Fruit fly (Drosophila melanogaster): Measurements from ENCODE around the gene CG8507.

Gene CG8507

dm6 chr3R:9791177-9791806 is at the start of gene CG8507, which contains the start of gene CG12945:
Gene CG8507 (plus strand): TSS chr3R:9791483.
Gene CG12945 (minus strand): TSS chr3R:9791221.
- peak; percentile 84 for TF ChIP-seq CG17801 (GFP tag; optimal IDR thresholded peaks at IDR 0.05; ENCODE audit: partially characterized antibody)

dm6 chr3R:9743217-9743616 is 48.1 kb upstream of the CG8507 start, which contains the start of gene CG31415:
Gene CG31415 (plus strand): TSS chr3R:9743517.
- no peak for TF ChIP-seq CG17801 (GFP tag; optimal IDR thresholded peaks at IDR 0.05; ENCODE audit: partially characterized antibody)

dm6 chr3R:9743995-9744394 is 47.3 kb upstream of the CG8507 start:
- no peak for TF ChIP-seq CG17801 (GFP tag; optimal IDR thresholded peaks at IDR 0.05; ENCODE audit: partially characterized antibody)

- TF ChIP-seq CG17801 (GFP tag; optimal IDR thresholded peaks at IDR 0.05; ENCODE audit: partially characterized antibody): no peak
These were observed 45.8 kb upstream of the CG8507 start for dm6 chr3R:9745442-9745841.

dm6 chr3R:9746267-9746666 is 45.0 kb upstream of the CG8507 start, which contains the start of gene CG34409:
Gene CG34409 (minus strand): TSS chr3R:9746367.
- TF ChIP-seq CG17801 (GFP tag; optimal IDR thresholded peaks at IDR 0.05; ENCODE audit: partially characterized antibody): no peak

- TF ChIP-seq CG17801 (GFP tag; optimal IDR thresholded peaks at IDR 0.05; ENCODE audit: partially characterized antibody): peak; percentile 80
These were observed 43.9 kb upstream of the CG8507 start, which contains the start of gene CG12948 for dm6 chr3R:9747272-9747874. Gene CG12948 (minus strand): TSS chr3R:9747744.

dm6 chr3R:9747875-9747899 is 43.6 kb upstream of the CG8507 start, which contains the start of gene PpD3:
Gene PpD3 (plus strand): TSS chr3R:9747875.
- TF ChIP-seq CG17801 (GFP tag; optimal IDR thresholded peaks at IDR 0.05; ENCODE audit: partially characterized antibody): no peak

- no peak for TF ChIP-seq CG17801 (GFP tag; optimal IDR thresholded peaks at IDR 0.05; ENCODE audit: partially characterized antibody)
These were observed 43.2 kb upstream of the CG8507 start for dm6 chr3R:9747900-9748663.

- no peak for TF ChIP-seq CG17801 (GFP tag; optimal IDR thresholded peaks at IDR 0.05; ENCODE audit: partially characterized antibody)
These were observed 36.8 kb upstream of the CG8507 start, which contains the start of gene Tti1 for dm6 chr3R:9754487-9754886. Gene Tti1 (minus strand): TSS chr3R:9754686.

- no peak for TF ChIP-seq CG17801 (GFP tag; optimal IDR thresholded peaks at IDR 0.05; ENCODE audit: partially characterized antibody)
These were observed 35.1 kb upstream of the CG8507 start, which contains the start of the genes Alg12 and Rpt3R for dm6 chr3R:9756187-9756586. Gene Alg12 (plus strand): TSS chr3R:9756491. Gene Rpt3R (minus strand): TSS chr3R:9756510.

dm6 chr3R:9759360-9760191 is 31.7 kb upstream of the CG8507 start, which contains the start of gene Mpi:
Gene Mpi (plus strand): TSS chr3R:9759622.
- TF ChIP-seq CG17801 (GFP tag; optimal IDR thresholded peaks at IDR 0.05; ENCODE audit: partially characterized antibody): peak; percentile 72

dm6 chr3R:9762955-9763931 is 28.0 kb upstream of the CG8507 start, which contains the start of the genes Snap24 and CG8478:
Gene Snap24 (minus strand): TSS chr3R:9763150.
Gene CG8478 (plus strand): TSS chr3R:9763650.
- TF ChIP-seq CG17801 (GFP tag; optimal IDR thresholded peaks at IDR 0.05; ENCODE audit: partially characterized antibody): no peak

dm6 chr3R:9767620-9768592 is 23.4 kb upstream of the CG8507 start, which contains the start of gene Naa80:
Gene Naa80 (plus strand): TSS chr3R:9767834.
- peak; percentile 29 for TF ChIP-seq CG17801 (GFP tag; optimal IDR thresholded peaks at IDR 0.05; ENCODE audit: partially characterized antibody)

Data from ovary, adult (tissue).